Worm (Caenorhabditis elegans): ENCODE results near the gene gars-1.

Gene gars-1

ce11 chrIII:5200349-5200748, 36.9 kb upstream of the gars-1 start:
- peak; percentile 61 for TF ChIP-seq nhr-77 (tag; optimal IDR thresholded peaks at IDR 0.05)
- no peak for TF ChIP-seq nhr-19 (GFP tag; conservative IDR thresholded peaks at IDR 0.05)
- peak; percentile 28 for TF ChIP-seq snu-23 (GFP tag; optimal IDR thresholded peaks at IDR 0.05)
- TF ChIP-seq hlh-17 (GFP tag; optimal IDR thresholded peaks at IDR 0.05; ENCODE audit: borderline replicate concordance), result no peak
- TF ChIP-seq C34B4.2 (tag; optimal IDR thresholded peaks at IDR 0.05), result no peak
- TF ChIP-seq nhr-20 (tag; optimal IDR thresholded peaks at IDR 0.05), result peak; percentile 62
- TF ChIP-seq efl-1 (optimal IDR thresholded peaks at IDR 0.05), result no peak
- peak in 1 of 2 experiments; percentile 64 for TF ChIP-seq efl-1 (GFP tag; optimal IDR thresholded peaks at IDR 0.05 in 1 of 2)
- peak; percentile 31 for TF ChIP-seq lin-14 (GFP tag; optimal IDR thresholded peaks at IDR 0.05)
- no peak for TF ChIP-seq tlp-1 (tag; optimal IDR thresholded peaks at IDR 0.05)
- TF ChIP-seq mep-1 (tag; optimal IDR thresholded peaks at IDR 0.05), result peak; percentile 26
- peak; percentile 22 for TF ChIP-seq nhr-71 (tag; optimal IDR thresholded peaks at IDR 0.05)
- peak; percentile 2 for TF ChIP-seq ceh-8 (GFP tag; optimal IDR thresholded peaks at IDR 0.05)
- peak in 1 of 2 experiments; percentile 18 for TF ChIP-seq lin-35 (GFP tag; optimal IDR thresholded peaks at IDR 0.05)
- no peak for TF ChIP-seq unc-62 (GFP tag; optimal IDR thresholded peaks at IDR 0.05)
- TF ChIP-seq blmp-1 (tag; optimal IDR thresholded peaks at IDR 0.05), result peak; percentile 35

- TF ChIP-seq hlh-17 (GFP tag; optimal IDR thresholded peaks at IDR 0.05; ENCODE audit: borderline replicate concordance) (no peak), pag-3 (tag; optimal IDR thresholded peaks at IDR 0.05; ENCODE audit: borderline replicate concordance, insufficient read depth) (no peak), nhr-19 (GFP tag; conservative IDR thresholded peaks at IDR 0.05) (no peak), skn-1 (tag; optimal IDR thresholded peaks at IDR 0.05) (no peak), C04F5.9 (tag; optimal IDR thresholded peaks at IDR 0.05) (no peak), lin-35 (GFP tag; optimal IDR thresholded peaks at IDR 0.05) (no peak), zag-1 (tag; optimal IDR thresholded peaks at IDR 0.05) (no peak), lin-15B (tag; optimal IDR thresholded peaks at IDR 0.05) (no peak), ztf-11 (tag; optimal IDR thresholded peaks at IDR 0.05) (no peak), egl-27 (tag; optimal IDR thresholded peaks at IDR 0.05) (no peak), egl-13 (tag; optimal IDR thresholded peaks at IDR 0.05) (no peak), nhr-47 (tag; optimal IDR thresholded peaks at IDR 0.05) (no peak), Y116A8C.19 (tag; optimal IDR thresholded peaks at IDR 0.05; ENCODE audit: borderline replicate concordance) (no peak), ama-1 (optimal IDR thresholded peaks at IDR 0.05) (no peak)
Measured at ce11 chrIII:5199577-5199976, 36.1 kb upstream of the gars-1 start, which contains the start of gene emb-8. Gene emb-8, minus strand, starts transcription at chrIII:5199677.

DNA sequence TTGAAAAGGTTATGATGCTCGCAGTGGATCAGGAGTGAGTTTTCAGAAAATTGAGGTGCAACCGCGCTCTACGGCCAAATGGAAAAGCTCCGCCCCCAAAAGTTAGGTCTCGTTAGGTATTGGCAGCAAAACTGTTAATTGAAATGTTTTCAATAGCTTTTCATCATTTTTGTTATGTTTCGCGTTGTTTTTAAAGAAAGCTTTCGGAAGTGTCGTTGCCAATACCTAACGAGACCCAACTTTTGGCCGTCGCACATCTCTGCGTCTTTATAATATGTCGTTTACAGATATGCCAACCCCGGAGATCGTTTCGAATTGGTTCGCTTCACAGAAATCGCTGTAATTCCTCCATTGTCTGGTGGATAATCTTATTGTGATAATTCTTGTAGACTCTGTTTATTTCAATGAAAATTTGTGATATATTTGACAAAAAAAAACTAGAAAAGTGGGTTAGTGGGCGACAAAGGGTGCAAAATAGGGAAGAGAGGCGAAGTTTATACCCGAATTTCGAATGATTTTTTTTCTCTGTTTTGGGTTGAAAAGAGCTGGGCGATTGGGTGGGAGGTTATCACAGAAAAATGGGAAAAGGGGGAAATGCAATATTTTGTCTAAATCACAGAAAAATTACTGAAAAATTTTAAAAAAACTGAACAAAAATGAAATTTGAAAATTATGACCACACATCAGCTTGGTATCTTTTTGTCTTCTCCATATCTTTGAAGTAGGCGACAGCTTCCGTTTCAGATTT, 33.0 kb upstream of the gars-1 start:
- TF ChIP-seq ama-1 (optimal IDR thresholded peaks at IDR 0.05) (peak; percentile 21), sptf-1 (tag; optimal IDR thresholded peaks at IDR 0.05) (no peak), nhr-71 (tag; optimal IDR thresholded peaks at IDR 0.05) (peak; percentile 13), nhr-85 (tag) (peak; percentile 62), elt-2 (tag; optimal IDR thresholded peaks at IDR 0.05) (peak; percentile 5), unc-98 (GFP tag; IDR thresholded peaks at IDR 0.05) (no peak), aly-2 (tag; optimal IDR thresholded peaks at IDR 0.05) (peak; percentile 65), efl-1 (optimal IDR thresholded peaks at IDR 0.05) (peak in 1 of 2 experiments; percentile 0), efl-1 (GFP tag; optimal IDR thresholded peaks at IDR 0.05 in 1 of 2) (no peak)

DNA sequence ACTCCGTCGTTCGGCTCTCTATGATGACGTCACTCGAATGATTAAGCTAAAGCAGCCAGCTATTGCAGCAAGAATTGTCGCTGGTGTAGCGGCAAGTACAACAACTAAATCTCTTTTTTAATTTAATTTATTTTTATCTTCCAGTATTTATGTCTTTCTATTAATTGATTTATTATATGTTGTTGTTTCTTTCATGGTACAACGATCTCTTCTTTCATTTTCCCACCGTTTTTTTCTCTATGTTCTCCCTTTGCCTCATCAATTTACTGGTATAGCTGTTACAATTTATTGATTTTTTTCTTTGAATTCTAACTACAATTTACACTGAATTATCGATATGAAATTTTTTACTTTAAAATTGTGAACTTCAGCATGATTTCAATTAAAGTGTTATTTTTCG, 32.3 kb upstream of the gars-1 start, which contains the start of gene moc-6:
Gene moc-6, plus strand, starts transcription at position 301 of the 400 bp plus-strand sequence.
- TF ChIP-seq efl-1 (optimal IDR thresholded peaks at IDR 0.05) (no peak), efl-1 (GFP tag; optimal IDR thresholded peaks at IDR 0.05 in 1 of 2) (peak in 1 of 2 experiments; percentile 66), nhr-77 (tag; optimal IDR thresholded peaks at IDR 0.05) (no peak), nhr-85 (tag) (peak; percentile 26), nhr-20 (tag; optimal IDR thresholded peaks at IDR 0.05) (no peak), unc-62 (GFP tag; optimal IDR thresholded peaks at IDR 0.05) (no peak), elt-3 (tag; optimal IDR thresholded peaks at IDR 0.05) (peak in 1 of 6 experiments; percentile 10), tbx-2 (tag; optimal IDR thresholded peaks at IDR 0.05) (no peak)
